Worm (Caenorhabditis elegans): ENCODE data around the gene F56D1.1.

DNA sequence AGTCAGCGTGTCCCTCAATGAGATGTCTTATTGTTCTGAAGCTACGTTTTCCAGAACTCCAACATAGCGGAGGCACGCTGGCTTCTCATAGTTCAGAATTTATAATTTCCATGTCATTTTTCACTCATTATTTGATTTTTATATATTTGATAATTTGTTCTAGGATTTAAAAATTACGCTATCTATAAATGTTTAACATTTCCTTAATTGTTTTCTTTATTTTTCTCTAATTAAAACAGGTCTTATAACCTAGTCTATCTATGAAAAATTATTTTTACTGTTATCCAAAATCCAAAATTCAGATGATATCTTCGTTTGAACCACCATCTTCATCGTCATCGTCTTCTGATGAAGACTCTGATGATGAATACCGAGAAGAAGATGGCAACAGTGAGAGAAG is at the start of gene F56D1.1:
- TF ChIP-seq nfya-1 (tag; optimal IDR thresholded peaks at IDR 0.05) (no peak), ttx-3 (tag; optimal IDR thresholded peaks at IDR 0.05) (no peak), tbx-2 (tag; optimal IDR thresholded peaks at IDR 0.05) (no peak)
